Fruit fly (Drosophila melanogaster) whole organism, adult: ENCODE results near the gene CG14995.

Source experiments
- CG11617 ChIP-seq: fragments of 200-800 bp; sonication (Bioruptor generic); optimal IDR thresholded peaks from 2 replicates; lab custom pipeline; 2017; ENCODE audit warnings: mild to moderate bottlenecking, missing biosample characterization, missing genetic modification reagents, missing genetic modification characterization
- CG12768 ChIP-seq: fragments of 200-800 bp; sonication (Bioruptor generic); optimal IDR thresholded peaks from 2 replicates; lab custom pipeline; 2017; ENCODE audit warnings: missing biosample characterization, missing genetic modification characterization, mild to moderate bottlenecking, moderate library complexity, missing genetic modification reagents
- CG14711 ChIP-seq: fragments of 200-800 bp; sonication (Bioruptor generic); optimal IDR thresholded peaks from 2 replicates; lab custom pipeline; 2018; ENCODE audit warnings: missing biosample characterization, mild to moderate bottlenecking, missing genetic modification characterization, moderate library complexity
- CG1620 ChIP-seq: fragments of 200-800 bp; sonication (Bioruptor generic); optimal IDR thresholded peaks from 2 replicates; lab custom pipeline; 2016; ENCODE audit warnings: missing biosample characterization, missing genetic modification characterization
- CG33017 ChIP-seq: fragments of 200-800 bp; sonication (Bioruptor generic); optimal IDR thresholded peaks from 2 replicates; lab custom pipeline; 2018; ENCODE audit warnings: missing biosample characterization, mild to moderate bottlenecking, missing genetic modification characterization, moderate library complexity
- CG5204 ChIP-seq: fragments of 200-800 bp; sonication (Bioruptor generic); optimal IDR thresholded peaks from 2 replicates; lab custom pipeline; 2016; ENCODE audit warnings: missing biosample characterization, missing genetic modification characterization
- CG7045 ChIP-seq: fragments of 200-800 bp; sonication (Bioruptor generic); optimal IDR thresholded peaks from 2 replicates; lab custom pipeline; 2017; ENCODE audit warnings: missing biosample characterization, mild to moderate bottlenecking, missing genetic modification characterization
- CG7101 ChIP-seq: fragments of 200-800 bp; sonication (Bioruptor generic); optimal IDR thresholded peaks from 2 replicates; lab custom pipeline; 2018; ENCODE audit warnings: missing biosample characterization, mild to moderate bottlenecking, missing genetic modification characterization, moderate library complexity
- Clk ChIP-seq: fragments of 200-800 bp; sonication (Bioruptor generic); optimal IDR thresholded peaks from 2 replicates; lab custom pipeline; 2017; ENCODE audit warnings: missing biosample characterization, missing genetic modification characterization
- Crg-1 ChIP-seq: fragments of 200-800 bp; sonication (Bioruptor generic); optimal IDR thresholded peaks from 2 replicates; lab custom pipeline; 2016; ENCODE audit warnings: missing biosample characterization, missing genetic modification characterization
- Hr96 ChIP-seq: fragments of 200-800 bp; sonication (Bioruptor generic); optimal IDR thresholded peaks from 2 replicates; lab custom pipeline; 2016; ENCODE audit warnings: missing biosample characterization, missing genetic modification characterization
- Mnt ChIP-seq: fragments of 200-800 bp; sonication (Bioruptor generic); optimal IDR thresholded peaks from 2 replicates; lab custom pipeline; 2016; ENCODE audit warnings: missing biosample characterization, mild to moderate bottlenecking, missing genetic modification characterization
- bab1 ChIP-seq: fragments of 200-800 bp; sonication (Bioruptor generic); optimal IDR thresholded peaks from 3 replicates; lab custom pipeline; 2019; ENCODE audit warnings: missing biosample characterization, mild to moderate bottlenecking, missing genetic modification characterization, moderate library complexity
- cic ChIP-seq: fragments of 200-800 bp; sonication (Bioruptor generic); optimal IDR thresholded peaks from 2 replicates; lab custom pipeline; 2017; ENCODE audit warnings: missing biosample characterization, mild to moderate bottlenecking, missing genetic modification characterization, moderate library complexity
- cnc ChIP-seq, 2 experiments: fragments of >200 bp; optimal IDR thresholded peaks; 2 replicates each; lab custom pipeline; 2017
- kay ChIP-seq: fragments of 200-800 bp; sonication (Bioruptor generic); peaks from one replicate; lab custom pipeline; 2016; ENCODE audit warnings: missing biosample characterization, missing genetic modification characterization, borderline replicate concordance
- ovo ChIP-seq: fragments of 200-800 bp; sonication (Bioruptor generic); optimal IDR thresholded peaks from 2 replicates; lab custom pipeline; 2016; ENCODE audit warnings: missing biosample characterization, missing genetic modification characterization
- pad ChIP-seq: fragments of 200-800 bp; sonication (Bioruptor generic); optimal IDR thresholded peaks from 3 replicates; lab custom pipeline; 2017; ENCODE audit warnings: missing biosample characterization, missing genetic modification characterization, mild to moderate bottlenecking, moderate library complexity, missing genetic modification reagents
- tj ChIP-seq: fragments of 200-800 bp; sonication (Bioruptor generic); optimal IDR thresholded peaks from 3 replicates; lab custom pipeline; 2017; ENCODE audit warnings: missing biosample characterization, mild to moderate bottlenecking, missing genetic modification characterization, moderate library complexity
- toe ChIP-seq: fragments of 200-800 bp; sonication (Bioruptor generic); optimal IDR thresholded peaks from 2 replicates; lab custom pipeline; 2016; ENCODE audit warnings: missing biosample characterization, missing genetic modification characterization

CG14995 gene

DNA sequence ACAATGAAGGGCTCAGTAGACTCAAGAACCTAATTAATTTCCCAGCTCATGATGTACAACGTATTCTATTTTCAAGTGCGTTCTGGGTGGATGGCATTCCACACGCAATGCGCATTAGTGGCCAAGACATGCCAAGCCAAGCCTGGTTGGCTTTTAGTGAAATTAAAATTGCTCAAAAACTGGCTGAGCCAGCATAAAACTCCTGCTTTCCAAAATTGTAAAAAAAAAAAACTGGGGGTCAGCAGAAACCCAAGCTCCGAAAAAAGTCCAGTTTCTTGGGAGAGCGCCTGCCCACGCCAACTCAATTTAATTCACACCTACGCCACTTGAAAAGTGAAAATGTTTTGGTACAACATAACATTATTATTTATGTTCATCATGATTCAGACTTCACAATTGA, 15.3 kb upstream of the CG14995 start:
- peak; percentile 88 for TF ChIP-seq tj (GFP tag; lab: Kevin White, UChicago)
- no peak for TF ChIP-seq CG1620 (GFP tag; lab: Kevin White, UChicago)

DNA sequence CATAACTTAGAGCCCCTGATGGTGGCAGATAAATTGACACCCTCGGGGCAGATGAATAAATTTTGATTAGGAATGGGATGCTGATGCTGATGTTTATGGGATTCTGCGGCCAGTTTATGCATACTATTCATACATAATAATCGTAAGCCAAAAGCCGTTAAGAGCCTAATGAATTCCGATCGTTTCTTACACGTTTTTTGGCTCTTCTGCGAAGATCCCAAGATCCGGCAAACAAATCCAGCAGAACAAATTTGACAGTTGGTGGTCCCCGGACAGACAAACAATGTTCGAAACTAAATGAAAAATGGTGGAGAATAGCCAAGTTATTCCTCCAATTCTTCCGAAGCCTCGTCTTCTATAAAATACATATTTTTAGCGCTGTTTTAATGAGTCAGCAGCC, 14.4 kb upstream of the CG14995 start:
- TF ChIP-seq Mnt (GFP tag; lab: Kevin White, UChicago) (no peak), CG33017 (no peak)

DNA sequence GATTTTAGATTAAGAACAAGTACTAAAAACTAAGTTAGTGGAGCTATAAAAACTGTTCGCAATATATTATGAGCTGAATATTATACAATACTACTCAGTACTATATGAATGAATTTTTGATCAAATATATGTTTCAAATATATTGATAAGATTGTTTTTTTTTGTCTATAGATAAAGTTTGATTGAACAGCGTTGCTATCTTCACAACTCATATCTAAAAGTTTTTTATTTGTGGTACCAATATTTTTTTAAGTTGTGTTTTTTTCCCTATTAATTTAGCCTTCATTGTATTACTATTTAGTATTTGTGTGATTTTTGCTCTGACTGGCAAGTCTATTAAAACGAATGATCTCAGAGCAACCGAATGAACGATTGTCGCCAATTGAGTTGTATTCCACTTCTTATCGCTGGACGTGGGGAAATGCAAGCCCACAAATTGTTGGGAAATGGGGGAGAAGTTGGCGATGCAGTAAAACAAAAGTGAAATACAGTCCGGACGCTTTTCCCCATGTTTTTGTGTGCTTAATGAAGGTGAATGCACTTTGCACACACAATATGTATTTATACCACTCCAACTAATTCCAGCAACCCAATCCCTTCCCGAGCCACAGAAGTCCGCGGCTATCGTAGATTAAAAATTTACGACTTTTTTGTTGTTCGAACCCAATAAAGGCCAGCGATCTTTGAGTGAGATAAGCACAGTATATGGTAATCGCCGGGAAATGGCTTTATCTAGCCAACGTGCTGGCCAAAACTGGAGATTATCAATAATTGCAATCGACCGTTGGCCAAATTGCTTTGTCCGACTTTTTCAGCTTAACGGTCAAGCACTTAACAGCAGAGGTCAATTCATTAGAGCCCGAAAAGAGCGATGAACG, 13.7 kb upstream of the CG14995 start:
- TF ChIP-seq kay: no peak
- TF ChIP-seq CG11617 (GFP tag; lab: Kevin White, UChicago): peak; percentile 50
- TF ChIP-seq CG12768 (GFP tag; lab: Kevin White, UChicago): no peak
- TF ChIP-seq cic: peak; percentile 69
- no peak for TF ChIP-seq CG1620 (GFP tag; lab: Kevin White, UChicago)
- TF ChIP-seq CG33017: peak; percentile 70
- TF ChIP-seq Clk (GFP tag; lab: Kevin White, UChicago): no peak
- TF ChIP-seq Crg-1: no peak
- no peak for TF ChIP-seq Mnt (GFP tag; lab: Kevin White, UChicago)
- no peak for TF ChIP-seq cnc (optimal IDR thresholded peaks at IDR 0.05; lab: Kevin White, UChicago)
- peak; percentile 24 for TF ChIP-seq bab1 (GFP tag; lab: Kevin White, UChicago)
- TF ChIP-seq tj (GFP tag; lab: Kevin White, UChicago): peak; percentile 20
- peak; percentile 42 for TF ChIP-seq pad
- peak; percentile 61 for TF ChIP-seq CG7101 (tag; lab: Kevin White, UChicago)
- peak; percentile 83 for TF ChIP-seq CG14711 (tag; lab: Kevin White, UChicago)
- no peak for TF ChIP-seq CG5204 (GFP tag; lab: Kevin White, UChicago)
- no peak for TF ChIP-seq CG7045

DNA sequence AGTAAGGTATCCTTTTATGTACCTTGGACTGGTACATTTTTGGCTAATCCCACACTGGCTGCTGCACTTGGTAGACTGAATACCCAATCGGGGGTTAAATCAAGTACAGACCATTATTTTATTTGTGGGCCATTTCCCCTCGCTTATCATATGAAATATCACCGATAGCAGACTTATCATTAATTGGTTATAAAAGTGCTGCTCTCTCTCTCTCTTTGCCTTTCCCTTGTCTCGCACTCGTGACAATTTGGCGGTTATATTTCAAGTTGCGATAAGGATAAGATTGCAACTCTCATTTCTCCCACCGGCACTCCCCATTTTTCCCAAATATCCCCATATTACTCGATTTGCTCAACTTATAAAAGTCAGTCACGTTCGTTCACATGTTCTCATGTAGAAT, 12.6 kb upstream of the CG14995 start:
- TF ChIP-seq toe (GFP tag; lab: Kevin White, UChicago) (no peak), CG7101 (tag; lab: Kevin White, UChicago) (no peak), bab1 (GFP tag; lab: Kevin White, UChicago) (no peak), kay (no peak), CG14711 (tag; lab: Kevin White, UChicago) (no peak), CG11617 (GFP tag; lab: Kevin White, UChicago) (no peak), CG7045 (no peak), pad (peak; percentile 51)

DNA sequence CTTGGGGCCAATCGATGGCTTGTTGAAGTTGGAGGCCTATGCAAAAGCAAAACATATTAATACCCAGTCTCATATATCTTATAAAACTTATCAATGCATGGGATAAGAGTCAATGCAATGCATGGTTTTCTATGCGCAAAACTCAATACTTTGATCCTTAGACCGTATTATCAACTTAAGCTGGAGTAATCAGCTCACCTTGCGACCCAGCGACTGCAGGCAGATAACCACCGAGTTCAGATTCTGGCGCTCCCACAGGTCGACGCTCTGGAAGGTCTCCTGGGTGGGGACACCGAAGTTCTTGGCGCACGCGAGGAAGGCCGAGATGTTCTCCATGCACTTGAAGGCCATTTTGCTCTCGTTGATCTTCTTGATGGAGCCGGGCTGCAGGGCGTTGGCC, 12.1 kb upstream of the CG14995 start:
- TF ChIP-seq Hr96 (GFP tag; lab: Kevin White, UChicago) (no peak), tj (GFP tag; lab: Kevin White, UChicago) (no peak), pad (no peak), ovo (GFP tag; lab: Kevin White, UChicago) (no peak), CG5204 (GFP tag; lab: Kevin White, UChicago) (no peak), CG7045 (no peak), CG12768 (GFP tag; lab: Kevin White, UChicago) (no peak), CG7101 (tag; lab: Kevin White, UChicago) (no peak), cnc (optimal IDR thresholded peaks at IDR 0.05; lab: Kevin White, UChicago) (no peak), kay (no peak), Mnt (GFP tag; lab: Kevin White, UChicago) (no peak), CG33017 (no peak), cic (no peak), bab1 (GFP tag; lab: Kevin White, UChicago) (no peak), toe (GFP tag; lab: Kevin White, UChicago) (no peak)

DNA sequence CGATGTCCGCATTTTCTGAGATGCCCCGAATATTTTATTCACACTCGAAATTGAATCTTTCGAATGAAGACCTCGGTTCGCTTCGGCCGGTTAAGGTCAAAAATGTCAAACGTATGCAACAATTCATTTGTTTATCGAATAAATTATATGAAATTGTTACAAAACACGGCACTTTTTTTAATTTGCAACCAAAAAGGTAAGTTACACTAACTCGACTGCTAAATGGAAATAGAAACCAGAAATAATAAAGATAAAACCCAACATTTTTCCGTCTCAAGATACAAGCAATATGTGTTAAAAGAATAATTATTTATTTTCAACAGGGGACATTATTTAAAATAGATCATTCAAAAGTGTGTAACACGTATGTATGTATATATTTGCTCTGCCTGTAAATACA, 10.9 kb upstream of the CG14995 start:
- peak; percentile 84 for TF ChIP-seq kay
- TF ChIP-seq bab1 (GFP tag; lab: Kevin White, UChicago): no peak

DNA sequence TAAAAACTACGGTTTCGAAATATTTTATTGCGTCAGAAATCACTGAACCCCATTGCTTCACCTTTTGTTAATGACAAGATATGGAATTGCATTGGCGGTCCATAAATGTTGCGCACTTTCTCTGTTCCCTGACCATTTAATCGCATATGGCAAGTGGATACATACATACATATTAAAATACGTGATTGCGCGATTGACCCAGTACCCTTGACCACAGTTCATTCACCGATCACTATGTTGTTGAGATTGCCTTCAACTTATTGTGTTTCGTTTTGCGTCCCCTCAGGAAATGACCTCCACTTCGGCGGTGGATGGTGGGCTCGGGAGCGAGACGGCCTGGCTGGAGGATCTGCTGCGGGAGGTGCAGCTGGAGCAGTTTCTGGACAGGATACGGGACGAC, 7.2 kb upstream of the CG14995 start:
- TF ChIP-seq cic (no peak), CG12768 (GFP tag; lab: Kevin White, UChicago) (no peak)

DNA sequence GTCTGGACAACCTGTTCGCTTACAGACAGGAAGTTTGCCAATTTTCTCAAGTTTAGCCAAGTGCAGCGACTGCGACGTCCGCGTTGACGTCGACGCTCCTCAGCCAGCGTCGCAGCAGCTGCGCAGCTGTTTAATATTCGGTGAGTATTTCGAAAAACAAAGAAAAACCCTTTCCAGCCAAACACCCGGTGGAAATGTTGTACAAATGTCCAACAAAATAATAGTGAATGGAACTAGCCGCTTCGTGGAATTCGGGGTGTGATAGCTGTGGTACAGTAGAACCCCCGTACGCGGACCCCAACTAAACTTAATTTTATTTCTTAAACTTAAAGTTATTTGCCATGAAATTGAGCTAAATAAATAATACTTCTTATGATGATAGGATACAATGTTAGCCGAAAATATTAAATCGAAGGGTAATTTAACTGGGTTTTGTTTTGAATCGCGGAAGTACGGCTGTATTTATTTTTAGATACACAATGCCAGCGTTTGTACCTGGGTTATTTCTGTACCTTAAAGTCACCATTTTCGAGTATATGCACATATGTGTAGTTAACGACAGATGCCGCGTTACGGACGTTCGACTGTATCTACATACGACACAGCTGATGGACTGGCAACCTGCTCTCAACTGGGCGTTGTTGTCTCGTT, 5.9 kb upstream of the CG14995 start:
- TF ChIP-seq pad: peak; percentile 21
- TF ChIP-seq cnc (optimal IDR thresholded peaks at IDR 0.05; lab: Kevin White, UChicago): no peak
- no peak for TF ChIP-seq tj (GFP tag; lab: Kevin White, UChicago)
- peak; percentile 16 for TF ChIP-seq CG7101 (tag; lab: Kevin White, UChicago)
- TF ChIP-seq CG11617 (GFP tag; lab: Kevin White, UChicago): peak; percentile 31
- TF ChIP-seq Hr96 (GFP tag; lab: Kevin White, UChicago): no peak
- no peak for TF ChIP-seq cic
- TF ChIP-seq ovo (GFP tag; lab: Kevin White, UChicago): no peak
- peak; percentile 28 for TF ChIP-seq CG1620 (GFP tag; lab: Kevin White, UChicago)
- TF ChIP-seq CG5204 (GFP tag; lab: Kevin White, UChicago): no peak
- no peak for TF ChIP-seq Mnt (GFP tag; lab: Kevin White, UChicago)
- peak; percentile 68 for TF ChIP-seq bab1 (GFP tag; lab: Kevin White, UChicago)
- no peak for TF ChIP-seq Clk (GFP tag; lab: Kevin White, UChicago)
- TF ChIP-seq CG7045: peak; percentile 38
- peak; percentile 21 for TF ChIP-seq Crg-1
- peak; percentile 33 for TF ChIP-seq CG33017
- no peak for TF ChIP-seq toe (GFP tag; lab: Kevin White, UChicago)
- TF ChIP-seq CG12768 (GFP tag; lab: Kevin White, UChicago): peak; percentile 23
- TF ChIP-seq kay: peak; percentile 42
- TF ChIP-seq CG14711 (tag; lab: Kevin White, UChicago): peak; percentile 32
